Worm (Caenorhabditis elegans) whole organism, midembryonic: ENCODE data around the gene T01H10.11.

ENCODE experiments used
- cog-1 ChIP-seq: sonication (generic microtip); optimal IDR thresholded peaks from 2 replicates; lab custom pipeline; 2016; ENCODE audit warnings: missing genetic modification characterization, missing compliant biosample characterization
- flt-1 ChIP-seq: fragments of 200-800 bp; sonication (Bioruptor generic); IDR thresholded peaks from 2 replicates; pipeline ENCODE4 v1.3.6; 2022; ENCODE audit warnings: missing genetic modification characterization, missing compliant biosample characterization
- klf-2 ChIP-seq: fragments of 200-800 bp; sonication (Bioruptor generic); conservative IDR thresholded peaks from 2 replicates; pipeline ENCODE4 v1.3.6; 2022; ENCODE audit warnings: missing genetic modification reagents, missing genetic modification characterization, missing compliant biosample characterization
- med-1 ChIP-seq: sonication (generic microtip); optimal IDR thresholded peaks from 2 replicates; lab custom pipeline; 2017; ENCODE audit warnings: missing genetic modification characterization, mild to moderate bottlenecking, missing compliant biosample characterization, antibody characterized with exemption, missing genetic modification reagents; ENCODE audit not compliant: insufficient read depth

ce11 chrX:12146453-12147085 lies 23.3 kb downstream of the T01H10.11 start, which contains the start of gene pycr-1:
- no peak for TF ChIP-seq klf-2 (GFP tag; lab: Robert Waterston, UW)
- TF ChIP-seq cog-1: no peak
- TF ChIP-seq med-1 (GFP tag; lab: Kevin White, UChicago): no peak
- no peak for TF ChIP-seq flt-1
